Worm (Caenorhabditis elegans): Measurements from ENCODE around the gene ran-1.

The ran-1 gene

DNA sequence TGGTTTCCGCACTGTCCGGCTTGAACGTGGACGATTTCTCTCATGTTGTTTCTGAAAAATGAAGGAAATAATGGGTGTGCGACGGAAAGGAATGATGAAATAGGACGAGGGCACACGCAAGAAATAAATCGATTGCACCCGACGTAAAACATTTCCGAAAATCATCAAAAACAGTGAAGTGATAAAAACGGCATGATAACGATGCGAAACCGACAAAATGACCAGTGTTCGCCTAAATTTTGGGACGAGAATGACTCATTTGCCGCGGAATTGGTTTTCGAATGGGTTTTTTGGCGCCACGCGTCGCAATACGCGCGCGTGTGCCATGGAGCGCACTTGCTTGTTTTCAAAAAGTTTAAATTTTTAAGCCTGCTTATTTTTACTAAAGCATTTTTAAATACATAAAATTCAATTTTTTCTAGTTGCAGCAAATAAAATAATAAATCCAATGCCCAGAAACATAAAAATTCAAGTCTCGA lies 5.1 kb downstream of the ran-1 start, which contains the start of the genes tbb-1 and rib-2:
Gene tbb-1, minus strand, starts transcription at position 51 of the 479 bp plus-strand sequence.
Gene rib-2, plus strand, starts transcription at position 429 of the 479 bp plus-strand sequence.
- TF ChIP-seq ceh-90 (tag; optimal IDR thresholded peaks at IDR 0.05): no peak
- no peak for TF ChIP-seq unc-62 (GFP tag; optimal IDR thresholded peaks at IDR 0.05)
- TF ChIP-seq nhr-77 (tag; optimal IDR thresholded peaks at IDR 0.05): peak; percentile 63
- TF ChIP-seq snpc-4 (tag; optimal IDR thresholded peaks at IDR 0.05): peak; percentile 65
- TF ChIP-seq rnt-1 (tag; optimal IDR thresholded peaks at IDR 0.05): peak; percentile 54
- peak; percentile 72 for TF ChIP-seq jun-1 (tag; optimal IDR thresholded peaks at IDR 0.05)
- peak; percentile 85 for TF ChIP-seq fos-1 (tag; optimal IDR thresholded peaks at IDR 0.05)
- TF ChIP-seq mdl-1 (tag; optimal IDR thresholded peaks at IDR 0.05): peak in 1 of 2 experiments; percentile 65
- TF ChIP-seq ceh-82 (tag; optimal IDR thresholded peaks at IDR 0.05): peak; percentile 30 to 78 (median 45)
- no peak for TF ChIP-seq tlp-1 (tag; optimal IDR thresholded peaks at IDR 0.05)
- TF ChIP-seq lin-14 (GFP tag; optimal IDR thresholded peaks at IDR 0.05): peak; percentile 85
- TF ChIP-seq Y116A8C.19 (tag; optimal IDR thresholded peaks at IDR 0.05; ENCODE audit: borderline replicate concordance): no peak
- no peak for TF ChIP-seq nhr-28 (tag; optimal IDR thresholded peaks at IDR 0.05)
- no peak for TF ChIP-seq nhr-11 (tag; optimal IDR thresholded peaks at IDR 0.05)
- no peak for TF ChIP-seq hlh-17 (GFP tag; optimal IDR thresholded peaks at IDR 0.05; ENCODE audit: borderline replicate concordance)
- no peak for TF ChIP-seq unc-98 (GFP tag; IDR thresholded peaks at IDR 0.05)
- TF ChIP-seq nhr-19 (GFP tag; conservative IDR thresholded peaks at IDR 0.05): no peak
- no peak for TF ChIP-seq nhr-12 (tag; optimal IDR thresholded peaks at IDR 0.05)
- peak; percentile 90 for TF ChIP-seq lin-15B (tag; optimal IDR thresholded peaks at IDR 0.05)
- TF ChIP-seq ama-1 (optimal IDR thresholded peaks at IDR 0.05): no peak
- TF ChIP-seq fkh-8 (tag; optimal IDR thresholded peaks at IDR 0.05): peak; percentile 49
- TF ChIP-seq nhr-47 (tag; optimal IDR thresholded peaks at IDR 0.05): peak; percentile 56
- no peak for TF ChIP-seq efl-3 (GFP tag; optimal IDR thresholded peaks at IDR 0.05)
- TF ChIP-seq egl-27 (tag; optimal IDR thresholded peaks at IDR 0.05): no peak
- no peak for TF ChIP-seq mab-9 (GFP tag; IDR thresholded peaks at IDR 0.05)
- TF ChIP-seq C16A3.4 (tag; optimal IDR thresholded peaks at IDR 0.05): peak; percentile 54
- TF ChIP-seq nhr-90 (tag; optimal IDR thresholded peaks at IDR 0.05; ENCODE audit: poor library complexity): peak; percentile 34
- no peak for TF ChIP-seq ceh-8 (GFP tag; optimal IDR thresholded peaks at IDR 0.05)
- peak; percentile 71 for TF ChIP-seq skn-1 (tag; optimal IDR thresholded peaks at IDR 0.05)
- TF ChIP-seq unc-30 (tag; optimal IDR thresholded peaks at IDR 0.05): no peak
- no peak for TF ChIP-seq nhr-76 (tag; optimal IDR thresholded peaks at IDR 0.05)
- peak; percentile 21 for TF ChIP-seq swsn-7 (tag; optimal IDR thresholded peaks at IDR 0.05)
- peak; percentile 85 to 91 (median 86) for TF ChIP-seq dpl-1 (GFP tag; optimal IDR thresholded peaks at IDR 0.05)
- no peak for TF ChIP-seq mef-2 (tag; optimal IDR thresholded peaks at IDR 0.05)
- peak; percentile 48 for TF ChIP-seq tbx-2 (tag; optimal IDR thresholded peaks at IDR 0.05)
- TF ChIP-seq zip-4 (GFP tag; optimal IDR thresholded peaks at IDR 0.05): no peak
- no peak for TF ChIP-seq aly-2 (tag; optimal IDR thresholded peaks at IDR 0.05)
- TF ChIP-seq lin-35 (GFP tag; optimal IDR thresholded peaks at IDR 0.05): peak; percentile 90 to 94
- TF ChIP-seq ets-5 (GFP tag; IDR thresholded peaks at IDR 0.05): no peak
- no peak for TF ChIP-seq lin-39 (tag; optimal IDR thresholded peaks at IDR 0.05)
- TF ChIP-seq nhr-237 (tag; optimal IDR thresholded peaks at IDR 0.05): no peak
- TF ChIP-seq F16B12.6 (tag; optimal IDR thresholded peaks at IDR 0.05): peak; percentile 72
- TF ChIP-seq fkh-4 (tag; optimal IDR thresholded peaks at IDR 0.05; ENCODE audit: borderline replicate concordance): no peak
- no peak for TF ChIP-seq sptf-1 (tag; optimal IDR thresholded peaks at IDR 0.05)
- TF ChIP-seq ztf-4 (tag; optimal IDR thresholded peaks at IDR 0.05): no peak
- TF ChIP-seq nhr-85 (tag): peak; percentile 79
- no peak for TF ChIP-seq egl-13 (tag; optimal IDR thresholded peaks at IDR 0.05)
- TF ChIP-seq nhr-84 (tag; optimal IDR thresholded peaks at IDR 0.05): no peak
- TF ChIP-seq zag-1 (tag; optimal IDR thresholded peaks at IDR 0.05): no peak
- TF ChIP-seq ztf-11 (tag; optimal IDR thresholded peaks at IDR 0.05): no peak
- TF ChIP-seq ceh-63 (GFP tag; optimal IDR thresholded peaks at IDR 0.05): no peak
- TF ChIP-seq aha-1 (tag; optimal IDR thresholded peaks at IDR 0.05): no peak
- TF ChIP-seq vab-15 (tag; optimal IDR thresholded peaks at IDR 0.05): no peak
- TF ChIP-seq xbp-1 (tag; optimal IDR thresholded peaks at IDR 0.05): peak; percentile 57
